Worm (Caenorhabditis elegans): ENCODE measurements around the gene Y40B10B.1.

DNA sequence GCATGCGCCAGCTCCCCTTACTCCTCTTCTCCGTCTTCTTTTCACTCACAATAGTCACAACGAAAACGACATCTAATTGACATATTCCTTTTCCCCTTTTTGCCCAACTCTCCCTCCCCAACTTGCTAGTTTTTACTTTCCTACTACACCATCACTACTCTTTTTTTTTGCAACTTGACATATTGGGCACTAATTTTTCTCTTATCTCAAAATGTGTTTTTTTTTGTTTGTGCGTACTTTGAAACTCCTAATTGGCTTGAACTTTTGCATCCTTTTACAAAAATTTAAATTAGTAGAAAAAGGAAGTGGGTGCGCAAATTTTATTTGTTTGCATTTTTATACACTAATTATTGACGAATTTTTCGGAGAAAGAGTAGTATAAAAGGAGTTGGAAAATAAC is 25.9 kb downstream of the Y40B10B.1 start:
- no peak for TF ChIP-seq rcor-1 (GFP tag; IDR thresholded peaks at IDR 0.05)
- no peak for TF ChIP-seq D2030.7 (GFP tag; IDR thresholded peaks at IDR 0.05)
- no peak for TF ChIP-seq dpl-1 (GFP tag; optimal IDR thresholded peaks at IDR 0.05)
- TF ChIP-seq ccch-3 (GFP tag; optimal IDR thresholded peaks at IDR 0.05) = no peak
- no peak for TF ChIP-seq him-1 (tag; optimal IDR thresholded peaks at IDR 0.05)
- no peak for TF ChIP-seq ztf-6 (GFP tag; IDR thresholded peaks at IDR 0.05)
- TF ChIP-seq pha-4 (tag; optimal IDR thresholded peaks at IDR 0.05) = no peak
- no peak for TF ChIP-seq somi-1 (GFP tag; optimal IDR thresholded peaks at IDR 0.05)
- TF ChIP-seq lin-40 (tag; optimal IDR thresholded peaks at IDR 0.05) = no peak
- no peak for TF ChIP-seq bed-1 (GFP tag; IDR thresholded peaks at IDR 0.05)
- no peak for TF ChIP-seq ZK185.1 (tag; optimal IDR thresholded peaks at IDR 0.05; ENCODE audit: poor library complexity, severe bottlenecking)
- no peak for TF ChIP-seq ets-4 (GFP tag; optimal IDR thresholded peaks at IDR 0.05)
- TF ChIP-seq dox-1 (GFP tag; IDR thresholded peaks at IDR 0.05) = no peak
- TF ChIP-seq aptf-2 (GFP tag; conservative IDR thresholded peaks at IDR 0.05) = no peak
